Fruit fly (Drosophila melanogaster) whole organism, embryonic: ENCODE data around the gene pod1.
A peak's percentile ranks its signal among the peaks of the same experiment; 100 is the strongest.

Experiments
- ATbp ChIP-seq: fragments of 200-800 bp; sonication (Bioruptor generic); optimal IDR thresholded peaks from 2 replicates; lab custom pipeline; 2017; ENCODE audit warnings: missing biosample characterization, mild to moderate bottlenecking, missing genetic modification characterization, missing genetic modification reagents
- Atf-2 ChIP-seq: fragments of 200-800 bp; sonication (Bioruptor generic); optimal IDR thresholded peaks from 2 replicates; lab custom pipeline; 2016; ENCODE audit warnings: missing biosample characterization, missing genetic modification characterization
- Atf6 ChIP-seq: fragments of 200-800 bp; sonication (Bioruptor generic); IDR thresholded peaks from 2 replicates; pipeline ENCODE4 v1.3.6; 2022; ENCODE audit warnings: missing biosample characterization, missing genetic modification characterization
- Awh ChIP-seq: fragments of 200-800 bp; sonication (Bioruptor generic); IDR thresholded peaks from 2 replicates; pipeline ENCODE4, ENCODE4 v1.3.6; 2022; ENCODE audit warnings: missing biosample characterization, missing genetic modification characterization
- Bteb2 ChIP-seq: fragments of 200-800 bp; sonication (Bioruptor generic); optimal IDR thresholded peaks from 2 replicates; lab custom pipeline; 2016; ENCODE audit warnings: missing biosample characterization, missing genetic modification characterization
- CG10321 ChIP-seq: fragments of 200-800 bp; sonication (Bioruptor generic); IDR thresholded peaks from 2 replicates; pipeline ENCODE4 v1.3.6; 2022; ENCODE audit warnings: missing biosample characterization, missing genetic modification characterization
- CG11085 ChIP-seq: fragments of 200-800 bp; sonication (Bioruptor generic); IDR thresholded peaks from 2 replicates; pipeline ENCODE4 v1.3.6; 2022; ENCODE audit warnings: missing biosample characterization, missing genetic modification characterization
- CG11093 ChIP-seq: fragments of 200-800 bp; sonication (Bioruptor generic); IDR thresholded peaks from 3 replicates; pipeline ENCODE4 v1.3.6; 2022; ENCODE audit warnings: missing biosample characterization, missing genetic modification characterization
- CG11456 ChIP-seq: fragments of 200-800 bp; sonication (Bioruptor generic); IDR thresholded peaks from 3 replicates; pipeline ENCODE4 v1.3.6; 2022; ENCODE audit warnings: missing biosample characterization, missing genetic modification characterization
- CG12071 ChIP-seq: fragments of 200-800 bp; sonication (Bioruptor generic); optimal IDR thresholded peaks from 3 replicates; lab custom pipeline; 2018; ENCODE audit warnings: missing biosample characterization, mild to moderate bottlenecking, missing genetic modification characterization
- CG12104 ChIP-seq: fragments of 200-800 bp; sonication (Bioruptor generic); optimal IDR thresholded peaks from 3 replicates; lab custom pipeline; 2016; ENCODE audit warnings: missing biosample characterization, missing genetic modification characterization
- CG12299 ChIP-seq: fragments of 200-800 bp; sonication (Bioruptor generic); optimal IDR thresholded peaks from 2 replicates; lab custom pipeline; 2018; ENCODE audit warnings: missing biosample characterization, mild to moderate bottlenecking, missing genetic modification characterization
- CG14667 ChIP-seq: fragments of 200-800 bp; sonication (Bioruptor generic); IDR thresholded peaks from 2 replicates; pipeline ENCODE4 v1.3.6; 2022; ENCODE audit warnings: missing biosample characterization, missing genetic modification characterization
- CG15073 ChIP-seq: fragments of 200-800 bp; sonication (Bioruptor generic); optimal IDR thresholded peaks from 2 replicates; lab custom pipeline; 2016; ENCODE audit warnings: missing biosample characterization, missing genetic modification characterization
- CG15696 ChIP-seq: fragments of 200-800 bp; sonication (Bioruptor generic); optimal IDR thresholded peaks from 2 replicates; lab custom pipeline; 2019; ENCODE audit warnings: missing biosample characterization, mild to moderate bottlenecking, missing genetic modification characterization, moderate library complexity
- CG1647 ChIP-seq: fragments of 200-800 bp; sonication (Bioruptor generic); optimal IDR thresholded peaks from 3 replicates; lab custom pipeline; 2016; ENCODE audit warnings: missing biosample characterization, missing genetic modification characterization
- CG17328 ChIP-seq: fragments of 200-800 bp; sonication (Bioruptor generic); IDR thresholded peaks from 2 replicates; pipeline ENCODE4 v1.3.6; 2022; ENCODE audit warnings: missing biosample characterization, missing genetic modification characterization
- CG31365 ChIP-seq: fragments of 200-800 bp; sonication (Bioruptor generic); optimal IDR thresholded peaks from 2 replicates; lab custom pipeline; 2018; ENCODE audit warnings: missing biosample characterization, mild to moderate bottlenecking, missing genetic modification characterization
- CG34376 ChIP-seq: fragments of 200-800 bp; sonication (Bioruptor generic); optimal IDR thresholded peaks from 2 replicates; lab custom pipeline; 2018; ENCODE audit warnings: missing biosample characterization, mild to moderate bottlenecking, missing genetic modification characterization
- CG4282 ChIP-seq: fragments of 200-800 bp; sonication (Bioruptor generic); optimal IDR thresholded peaks from 2 replicates; lab custom pipeline; 2016; ENCODE audit warnings: missing biosample characterization, missing genetic modification characterization
- CG5245 ChIP-seq: fragments of 200-800 bp; sonication (Bioruptor generic); optimal IDR thresholded peaks from 3 replicates; lab custom pipeline; 2016; ENCODE audit warnings: missing biosample characterization, missing genetic modification characterization
- CG6791 ChIP-seq: fragments of 200-800 bp; sonication (Bioruptor generic); IDR thresholded peaks from 3 replicates; pipeline ENCODE4 v1.3.6; 2022; ENCODE audit warnings: missing biosample characterization, missing genetic modification characterization; ENCODE audit not compliant: partially characterized antibody
- CG7271 ChIP-seq: fragments of 200-800 bp; sonication (Bioruptor generic); optimal IDR thresholded peaks from 2 replicates; lab custom pipeline; 2018; ENCODE audit warnings: missing biosample characterization, mild to moderate bottlenecking, missing genetic modification characterization, moderate library complexity
- CG7372 ChIP-seq: fragments of 200-800 bp; sonication (Bioruptor generic); IDR thresholded peaks from 2 replicates; pipeline ENCODE4 v1.3.6; 2022; ENCODE audit warnings: missing biosample characterization, missing genetic modification characterization
- CG9609 ChIP-seq: fragments of 200-800 bp; sonication (Bioruptor generic); optimal IDR thresholded peaks from 3 replicates; lab custom pipeline; 2016; ENCODE audit warnings: missing biosample characterization, missing genetic modification characterization
- CG9932 ChIP-seq: fragments of 200-800 bp; sonication (Bioruptor generic); IDR thresholded peaks from 2 replicates; pipeline ENCODE4 v1.3.6; 2022; ENCODE audit warnings: missing biosample characterization, missing genetic modification characterization
- Dad ChIP-seq: fragments of 200-800 bp; sonication (Bioruptor generic); optimal IDR thresholded peaks from 3 replicates; lab custom pipeline; 2016; ENCODE audit warnings: missing biosample characterization, missing genetic modification characterization
- Doc3 ChIP-seq: fragments of 200-800 bp; sonication (Bioruptor generic); IDR thresholded peaks from 3 replicates; pipeline ENCODE4 v1.3.6; 2022; ENCODE audit warnings: missing biosample characterization, missing genetic modification characterization; ENCODE audit not compliant: partially characterized antibody
- ERR ChIP-seq: fragments of 200-800 bp; sonication (Bioruptor generic); optimal IDR thresholded peaks from 2 replicates; lab custom pipeline; 2016; ENCODE audit warnings: missing biosample characterization, missing genetic modification characterization
- H15 ChIP-seq: fragments of 200-800 bp; sonication (Bioruptor generic); IDR thresholded peaks from 3 replicates; pipeline ENCODE4 v1.3.6; 2022; ENCODE audit warnings: missing biosample characterization, missing genetic modification characterization
- HLH3B ChIP-seq: fragments of 200-800 bp; sonication (Bioruptor generic); IDR thresholded peaks from 2 replicates; pipeline ENCODE4 v1.3.6; 2022; ENCODE audit warnings: missing biosample characterization, missing genetic modification characterization
- Hey ChIP-seq: fragments of 200-800 bp; sonication (Bioruptor generic); optimal IDR thresholded peaks from 3 replicates; lab custom pipeline; 2018; ENCODE audit warnings: missing biosample characterization, mild to moderate bottlenecking, missing genetic modification characterization
- HmgZ ChIP-seq: fragments of 200-800 bp; sonication (Bioruptor generic); optimal IDR thresholded peaks from 2 replicates; lab custom pipeline; 2018; ENCODE audit warnings: missing biosample characterization, mild to moderate bottlenecking, missing genetic modification characterization
- Hr3 ChIP-seq: fragments of 200-800 bp; sonication (Bioruptor generic); optimal IDR thresholded peaks from 3 replicates; lab custom pipeline; 2016; ENCODE audit warnings: missing biosample characterization, missing genetic modification characterization
- Mad ChIP-seq: fragments of 200-800 bp; sonication (Bioruptor generic); optimal IDR thresholded peaks from 2 replicates; lab custom pipeline; 2016; ENCODE audit warnings: missing biosample characterization, missing genetic modification characterization
- Myb ChIP-seq: fragments of 200-800 bp; sonication (Bioruptor generic); optimal IDR thresholded peaks from 2 replicates; lab custom pipeline; 2016; ENCODE audit warnings: missing biosample characterization, missing genetic modification characterization
- Pdp1 ChIP-seq, 2 experiments: fragments of 200-800 bp; sonication (Bioruptor generic); optimal IDR thresholded peaks; 3 replicates each; lab custom pipeline; 2016; ENCODE audit warnings: missing biosample characterization in 2 of 2, missing genetic modification characterization in 2 of 2, mild to moderate bottlenecking in 1 of 2, moderate library complexity in 1 of 2
- Sox100B ChIP-seq: fragments of 200-800 bp; sonication (Bioruptor generic); optimal IDR thresholded peaks from 3 replicates; lab custom pipeline; 2018; ENCODE audit warnings: missing biosample characterization, mild to moderate bottlenecking, missing genetic modification characterization
- Taf1 ChIP-seq: fragments of 200-800 bp; sonication (Bioruptor generic); IDR thresholded peaks from 2 replicates; pipeline ENCODE4 v1.3.6; 2022; ENCODE audit warnings: missing biosample characterization, missing genetic modification characterization
- YL-1 ChIP-seq: fragments of 200-800 bp; sonication (Bioruptor generic); optimal IDR thresholded peaks from 3 replicates; lab custom pipeline; 2017; ENCODE audit warnings: missing biosample characterization, mild to moderate bottlenecking, missing genetic modification characterization
- ato ChIP-seq: fragments of 200-800 bp; sonication (Bioruptor generic); IDR thresholded peaks from 2 replicates; pipeline ENCODE4 v1.3.6; 2022; ENCODE audit warnings: missing biosample characterization, missing genetic modification characterization; ENCODE audit not compliant: partially characterized antibody
- chn ChIP-seq: fragments of 200-800 bp; sonication (Bioruptor generic); optimal IDR thresholded peaks from 2 replicates; lab custom pipeline; 2016; ENCODE audit warnings: missing biosample characterization, missing genetic modification characterization
- fd96Cb ChIP-seq: fragments of 200-800 bp; sonication (Bioruptor generic); optimal IDR thresholded peaks from 2 replicates; lab custom pipeline; 2018; ENCODE audit warnings: missing biosample characterization, mild to moderate bottlenecking, missing genetic modification characterization, moderate library complexity
- gro ChIP-seq: fragments of 200-800 bp; sonication (Bioruptor generic); optimal IDR thresholded peaks from 2 replicates; lab custom pipeline; 2016; ENCODE audit warnings: missing biosample characterization, missing genetic modification characterization
- kni ChIP-seq: fragments of 200-800 bp; sonication (Bioruptor generic); optimal IDR thresholded peaks from 3 replicates; lab custom pipeline; 2017; ENCODE audit warnings: mild to moderate bottlenecking, missing biosample characterization, missing genetic modification reagents, missing genetic modification characterization
- mirr ChIP-seq: fragments of 200-800 bp; sonication (Bioruptor generic); optimal IDR thresholded peaks from 3 replicates; lab custom pipeline; 2018; ENCODE audit warnings: missing biosample characterization, mild to moderate bottlenecking, missing genetic modification characterization
- nau ChIP-seq: fragments of 200-800 bp; sonication (Bioruptor generic); optimal IDR thresholded peaks from 3 replicates; lab custom pipeline; 2017; ENCODE audit warnings: missing biosample characterization, mild to moderate bottlenecking, missing genetic modification characterization, missing genetic modification reagents
- prd ChIP-seq, 3 experiments: fragments of >200 bp in 2 of 3; fragments of 200-800 bp in 1 of 3; sonication (Bioruptor generic) in 1 of 3; optimal IDR thresholded peaks in 2 of 3; IDR thresholded peaks in 1 of 3; 2 replicates in 2 of 3; 3 replicates in 1 of 3; pipeline versions ENCODE4 v1.3.6 to Lab custom; 2017 to 2022; ENCODE audit warnings: missing biosample characterization in 1 of 3, missing genetic modification characterization in 1 of 3
- rib ChIP-seq: fragments of 200-800 bp; sonication (Bioruptor generic); IDR thresholded peaks from 2 replicates; pipeline ENCODE4 v1.3.6; 2022; ENCODE audit warnings: missing biosample characterization, missing genetic modification characterization
- row ChIP-seq: fragments of 200-800 bp; sonication (Bioruptor generic); IDR thresholded peaks from 3 replicates; pipeline ENCODE4 v1.3.6; 2022; ENCODE audit warnings: missing biosample characterization, missing genetic modification characterization
- run ChIP-seq: fragments of 200-800 bp; sonication (Bioruptor generic); optimal IDR thresholded peaks from 3 replicates; lab custom pipeline; 2018; ENCODE audit warnings: missing biosample characterization, mild to moderate bottlenecking, missing genetic modification characterization
- tap ChIP-seq: fragments of 200-800 bp; optimal IDR thresholded peaks from 3 replicates; lab custom pipeline; 2019; ENCODE audit warnings: missing biosample characterization, mild to moderate bottlenecking, missing genetic modification characterization, moderate library complexity

The pod1 gene

DNA sequence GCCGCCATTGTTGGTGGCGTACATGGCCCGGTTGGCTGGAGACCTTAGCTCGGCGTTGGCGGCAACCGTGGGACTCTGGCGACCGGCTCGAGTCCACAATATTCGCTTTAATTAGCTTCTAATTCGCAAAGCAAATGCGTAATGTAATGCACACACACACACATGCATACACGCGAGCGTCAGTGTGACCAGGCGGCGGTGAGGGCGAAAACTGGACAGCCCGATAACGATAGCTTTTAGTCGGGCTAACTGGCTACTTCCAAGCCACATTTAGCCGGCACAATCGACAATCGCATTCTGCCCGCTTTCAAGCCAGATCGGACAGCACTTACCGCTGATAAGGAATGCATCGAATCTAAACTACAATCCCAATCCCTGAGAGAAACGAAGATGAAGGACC, 17.2 kb downstream of the pod1 start, which contains the start of the genes Nf-YC and xit (continued):
- TF ChIP-seq Dad (GFP tag; lab: Kevin White, UChicago) (no peak), CG15696 (tag; lab: Kevin White, UChicago) (no peak), Bteb2 (GFP tag; lab: Kevin White, UChicago) (no peak), rib (no peak), CG4282 (no peak), Atf6 (GFP tag; lab: Robert Waterston, UW) (no peak), CG12071 (GFP tag; lab: Kevin White, UChicago) (no peak), YL-1 (GFP tag; lab: Kevin White, UChicago) (peak; percentile 87), run (no peak), fd96Cb (tag; lab: Kevin White, UChicago) (no peak), CG7372 (GFP tag; lab: Robert Waterston, UW) (no peak), CG7271 (tag; lab: Kevin White, UChicago) (no peak), ERR (GFP tag; lab: Kevin White, UChicago) (no peak), CG11085 (GFP tag; lab: Robert Waterston, UW) (no peak), prd (optimal IDR thresholded peaks at IDR 0.05; lab: Kevin White, UChicago) (no peak), prd (GFP tag; IDR thresholded peaks at IDR 0.05; lab: Robert Waterston, UW) (0 out of 3 replicates have a peak, but pooled peaks have one; percentile 17), kni (GFP tag; lab: Kevin White, UChicago) (no peak), CG14667 (GFP tag; lab: Robert Waterston, UW) (no peak), CG5245 (GFP tag; lab: Kevin White, UChicago) (no peak), nau (GFP tag; lab: Kevin White, UChicago) (no peak), ato (GFP tag; lab: Robert Waterston, UW) (0 out of 2 replicates have a peak, but pooled peaks have one; percentile 39), Hr3 (GFP tag; lab: Kevin White, UChicago) (no peak), CG12104 (no peak), gro (GFP tag; lab: Kevin White, UChicago) (no peak), Hey (tag; lab: Kevin White, UChicago) (no peak), CG9609 (GFP tag; lab: Kevin White, UChicago) (no peak), CG31365 (no peak), mirr (GFP tag; lab: Kevin White, UChicago) (no peak), CG12299 (no peak), Atf-2 (GFP tag; lab: Kevin White, UChicago) (no peak), Awh (GFP tag; lab: Robert Waterston, UW) (no peak), Sox100B (GFP tag; lab: Kevin White, UChicago) (no peak), CG6791 (GFP tag; lab: Robert Waterston, UW) (0 out of 3 replicates have a peak, but pooled peaks have one; percentile 62), CG10321 (GFP tag; lab: Robert Waterston, UW) (no peak), CG1647 (GFP tag; lab: Kevin White, UChicago) (no peak), H15 (GFP tag; lab: Robert Waterston, UW) (no peak), HmgZ (tag; lab: Kevin White, UChicago) (peak; percentile 68), CG11456 (GFP tag; lab: Robert Waterston, UW) (no peak), ATbp (GFP tag; lab: Kevin White, UChicago) (no peak), CG34376 (no peak), CG9932 (peak; percentile 69), CG15073 (no peak), HLH3B (GFP tag; lab: Robert Waterston, UW) (no peak), chn (GFP tag; lab: Kevin White, UChicago) (no peak), Taf1 (GFP tag; lab: Robert Waterston, UW) (no peak), Mad (GFP tag; lab: Kevin White, UChicago) (no peak), Myb (GFP tag; lab: Kevin White, UChicago) (peak; percentile 21), CG11093 (GFP tag; lab: Robert Waterston, UW) (no peak), Doc3 (GFP tag; lab: Robert Waterston, UW) (peak; percentile 35; the same call in 1 of the 3 replicates), CG17328 (GFP tag; lab: Robert Waterston, UW) (no peak), Pdp1 (GFP tag; optimal IDR thresholded peaks at IDR 0.05; lab: Kevin White, UChicago) (peak in 1 of 2 experiments; percentile 77), tap (tag; lab: Kevin White, UChicago) (no peak), row (GFP tag; lab: Robert Waterston, UW) (peak; percentile 73)
